Worm (Caenorhabditis elegans) whole organism, mixed stage, embryonic: ENCODE data around the gene egas-2.

Source experiments
- M03D4.4 ChIP-seq: sonication (generic microtip); optimal IDR thresholded peaks from 2 replicates; lab custom pipeline; 2017; ENCODE audit warnings: mild to moderate bottlenecking, missing genetic modification characterization, missing compliant biosample characterization
- bed-3 ChIP-seq: fragments of 200-800 bp; sonication (Bioruptor generic); optimal IDR thresholded peaks from 3 replicates; lab custom pipeline; 2018; ENCODE audit warnings: mild to moderate bottlenecking, missing genetic modification characterization, moderate library complexity, missing compliant biosample characterization
- blmp-1 ChIP-seq: fragments of 150-350 bp; optimal IDR thresholded peaks from 2 replicates; lab custom pipeline; 2014; ENCODE audit warnings: missing biosample characterization, missing genetic modification characterization
- ceh-39 ChIP-seq: fragments of 150-350 bp; optimal IDR thresholded peaks from 2 replicates; lab custom pipeline; 2014; ENCODE audit warnings: missing biosample characterization, missing genetic modification characterization
- ceh-43 ChIP-seq: fragments of 200-800 bp; sonication (Bioruptor generic); optimal IDR thresholded peaks from 2 replicates; lab custom pipeline; 2018; ENCODE audit warnings: mild to moderate bottlenecking, missing genetic modification characterization, moderate library complexity, missing compliant biosample characterization
- ceh-83 ChIP-seq: fragments of 200-800 bp; sonication (Bioruptor generic); optimal IDR thresholded peaks from 2 replicates; lab custom pipeline; 2018; ENCODE audit warnings: mild to moderate bottlenecking, missing genetic modification characterization, missing compliant biosample characterization
- ces-1 ChIP-seq: fragments of 150-350 bp; optimal IDR thresholded peaks from 2 replicates; lab custom pipeline; 2014; ENCODE audit warnings: missing biosample characterization, missing genetic modification reagents, missing genetic modification characterization
- drap-1 ChIP-seq: fragments of 200-800 bp; sonication (Bioruptor generic); optimal IDR thresholded peaks from 3 replicates; lab custom pipeline; 2018; ENCODE audit warnings: mild to moderate bottlenecking, missing genetic modification characterization, missing compliant biosample characterization
- elt-1 ChIP-seq: sonication (generic microtip); optimal IDR thresholded peaks from 2 replicates; lab custom pipeline; 2017; ENCODE audit warnings: missing genetic modification characterization, mild to moderate bottlenecking, missing compliant biosample characterization, antibody characterized with exemption, moderate library complexity, borderline replicate concordance; ENCODE audit not compliant: insufficient read depth
- elt-3 ChIP-seq: fragments of 150-350 bp; optimal IDR thresholded peaks from 2 replicates; lab custom pipeline; 2014; ENCODE audit warnings: missing biosample characterization, missing genetic modification characterization
- flh-1 ChIP-seq: fragments of 200-800 bp; sonication (Bioruptor generic); optimal IDR thresholded peaks from 2 replicates; lab custom pipeline; 2018; ENCODE audit warnings: mild to moderate bottlenecking, missing genetic modification characterization, moderate library complexity, missing compliant biosample characterization
- ham-2 ChIP-seq: fragments of 200-800 bp; sonication (Bioruptor generic); optimal IDR thresholded peaks from 2 replicates; lab custom pipeline; 2018; ENCODE audit warnings: mild to moderate bottlenecking, missing genetic modification characterization, missing compliant biosample characterization
- hlh-1 ChIP-seq: fragments of 150-350 bp; optimal IDR thresholded peaks from 2 replicates; lab custom pipeline; 2014; ENCODE audit warnings: missing biosample characterization, missing genetic modification reagents, missing genetic modification characterization
- lin-13 ChIP-seq: fragments of 150-350 bp; optimal IDR thresholded peaks from 2 replicates; lab custom pipeline; 2014; ENCODE audit warnings: missing biosample characterization, missing genetic modification characterization
- lin-32 ChIP-seq: fragments of 200-800 bp; sonication (Bioruptor generic); optimal IDR thresholded peaks from 2 replicates; lab custom pipeline; 2018; ENCODE audit warnings: mild to moderate bottlenecking, missing genetic modification characterization, missing compliant biosample characterization
- lsy-2 ChIP-seq: fragments of 150-350 bp; optimal IDR thresholded peaks from 2 replicates; lab custom pipeline; 2014; ENCODE audit warnings: missing biosample characterization, missing genetic modification characterization
- mab-5 ChIP-seq: fragments of 150-350 bp; optimal IDR thresholded peaks from 2 replicates; lab custom pipeline; 2014; ENCODE audit warnings: missing biosample characterization, missing genetic modification characterization
- mep-1 ChIP-seq: fragments of 150-350 bp; optimal IDR thresholded peaks from 2 replicates; lab custom pipeline; 2017; ENCODE audit warnings: missing biosample characterization, missing genetic modification reagents, missing genetic modification characterization, inconsistent platforms
- mls-2 ChIP-seq: sonication (generic microtip); optimal IDR thresholded peaks from 2 replicates; lab custom pipeline; 2016; ENCODE audit warnings: mild to moderate bottlenecking, missing genetic modification characterization, moderate library complexity, missing compliant biosample characterization
- nhr-12 ChIP-seq: fragments of 150-350 bp; optimal IDR thresholded peaks from 2 replicates; lab custom pipeline; 2014; ENCODE audit warnings: missing biosample characterization, missing genetic modification characterization
- nhr-2 ChIP-seq: fragments of 150-350 bp; optimal IDR thresholded peaks from 2 replicates; lab custom pipeline; 2014; ENCODE audit warnings: missing biosample characterization, missing genetic modification characterization
- nhr-237 ChIP-seq: fragments of 150-350 bp; optimal IDR thresholded peaks from 2 replicates; lab custom pipeline; 2014; ENCODE audit warnings: missing biosample characterization, missing genetic modification characterization
- nhr-28 ChIP-seq: fragments of 150-350 bp; optimal IDR thresholded peaks from 2 replicates; lab custom pipeline; 2014; ENCODE audit warnings: missing biosample characterization, missing genetic modification characterization
- pha-4 ChIP-seq: fragments of 150-350 bp; optimal IDR thresholded peaks from 2 replicates; lab custom pipeline; 2018; ENCODE audit warnings: missing biosample characterization, missing genetic modification reagents, missing genetic modification characterization
- sem-2 ChIP-seq: fragments of 200-800 bp; sonication (Bioruptor generic); optimal IDR thresholded peaks from 2 replicates; lab custom pipeline; 2018; ENCODE audit warnings: mild to moderate bottlenecking, missing genetic modification characterization, missing compliant biosample characterization
- snpc-4 ChIP-seq: fragments of 150-350 bp; optimal IDR thresholded peaks from 2 replicates; lab custom pipeline; 2014; ENCODE audit warnings: missing biosample characterization, missing genetic modification characterization
- sptf-1 ChIP-seq: sonication (generic microtip); optimal IDR thresholded peaks from 2 replicates; lab custom pipeline; 2017; ENCODE audit warnings: mild to moderate bottlenecking, missing genetic modification characterization, moderate library complexity, missing compliant biosample characterization
- tbx-8 ChIP-seq: fragments of 200-800 bp; sonication (Bioruptor generic); optimal IDR thresholded peaks from 2 replicates; lab custom pipeline; 2018; ENCODE audit warnings: mild to moderate bottlenecking, missing genetic modification characterization, moderate library complexity, missing compliant biosample characterization
- unc-120 ChIP-seq: sonication (generic microtip); optimal IDR thresholded peaks from 2 replicates; lab custom pipeline; 2017; ENCODE audit warnings: missing genetic modification characterization, missing compliant biosample characterization; ENCODE audit not compliant: poor library complexity, severe bottlenecking
- unc-62 ChIP-seq: fragments of 150-350 bp; optimal IDR thresholded peaks from 2 replicates; lab custom pipeline; 2014; ENCODE audit warnings: missing biosample characterization, missing genetic modification reagents, missing genetic modification characterization
- zip-8 ChIP-seq: fragments of 150-350 bp; optimal IDR thresholded peaks from 2 replicates; lab custom pipeline; 2014; ENCODE audit warnings: missing biosample characterization, missing genetic modification characterization
- ztf-11 ChIP-seq: fragments of 150-350 bp; optimal IDR thresholded peaks from 2 replicates; lab custom pipeline; 2014; ENCODE audit warnings: missing biosample characterization, missing genetic modification characterization

egas-2 gene

ce11 chrV:18650043-18650442 is at the start of gene egas-2:
Gene egas-2, plus strand, starts transcription at chrV:18650343.
- TF ChIP-seq tbx-8 (GFP tag; lab: Kevin White, UChicago) (no peak), nhr-2 (tag; lab: Kevin White, UChicago) (no peak)

DNA sequence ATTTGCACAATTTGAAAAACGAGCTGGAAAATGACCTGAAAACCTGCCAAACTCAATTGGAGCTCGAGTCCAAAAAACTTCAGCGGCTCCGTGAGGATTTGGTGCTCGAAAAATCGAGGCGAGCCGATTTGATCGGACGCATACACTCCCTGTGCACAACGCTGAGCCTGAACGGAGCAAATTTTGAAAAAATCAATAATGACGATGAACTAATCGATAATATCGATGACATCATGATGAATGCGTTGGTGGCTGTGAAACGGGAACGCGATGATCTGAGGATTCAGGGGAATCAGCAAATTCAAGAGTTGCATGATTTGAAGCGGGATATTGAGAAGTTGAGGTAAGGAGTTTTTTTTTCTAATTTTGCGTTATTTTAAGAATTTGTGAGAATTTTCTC is 44.6 kb upstream of the egas-2 start:
- no peak for TF ChIP-seq blmp-1 (tag; lab: Kevin White, UChicago)
- no peak for TF ChIP-seq drap-1 (GFP tag; lab: Kevin White, UChicago)
- TF ChIP-seq M03D4.4 (tag; lab: Kevin White, UChicago): no peak
- TF ChIP-seq snpc-4: no peak
- no peak for TF ChIP-seq ceh-83 (GFP tag; lab: Kevin White, UChicago)
- TF ChIP-seq ceh-39 (tag; lab: Kevin White, UChicago): no peak
- no peak for TF ChIP-seq lin-13
- no peak for TF ChIP-seq ztf-11 (tag; lab: Kevin White, UChicago)
- no peak for TF ChIP-seq mep-1 (tag; lab: Kevin White, UChicago)
- no peak for TF ChIP-seq elt-1
- no peak for TF ChIP-seq sem-2 (GFP tag; lab: Kevin White, UChicago)
- no peak for TF ChIP-seq mls-2 (tag; lab: Kevin White, UChicago)
- no peak for TF ChIP-seq hlh-1

DNA sequence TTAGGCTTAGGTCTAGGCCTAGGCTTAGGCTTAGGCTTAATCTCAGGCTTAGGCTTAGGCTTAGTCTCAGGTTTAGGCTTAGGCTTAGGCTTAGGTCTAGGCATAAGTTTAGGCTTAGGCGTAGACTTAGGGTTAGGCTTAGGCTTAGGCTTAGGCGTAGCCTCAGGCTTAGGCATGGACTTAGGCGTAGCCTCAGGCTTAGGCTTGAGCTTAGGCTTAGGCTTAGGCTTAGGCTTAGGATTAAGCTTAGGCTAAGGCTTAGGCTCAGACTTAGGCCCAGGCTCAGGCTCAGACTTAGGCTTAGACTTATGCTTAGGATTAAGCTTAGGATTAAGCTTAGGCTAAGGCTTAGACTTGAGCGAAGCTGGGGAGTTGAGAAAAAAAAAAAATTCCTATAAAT is 37.0 kb upstream of the egas-2 start:
- TF ChIP-seq bed-3 (GFP tag; lab: Kevin White, UChicago): no peak
- TF ChIP-seq nhr-237 (tag; lab: Kevin White, UChicago): no peak
- no peak for TF ChIP-seq nhr-28 (tag; lab: Kevin White, UChicago)
- TF ChIP-seq elt-3 (tag; lab: Kevin White, UChicago): no peak
- TF ChIP-seq lin-13: no peak
- peak; percentile 50 for TF ChIP-seq ham-2 (GFP tag; lab: Kevin White, UChicago)
- TF ChIP-seq, all 35 proteins: peak for 1

DNA sequence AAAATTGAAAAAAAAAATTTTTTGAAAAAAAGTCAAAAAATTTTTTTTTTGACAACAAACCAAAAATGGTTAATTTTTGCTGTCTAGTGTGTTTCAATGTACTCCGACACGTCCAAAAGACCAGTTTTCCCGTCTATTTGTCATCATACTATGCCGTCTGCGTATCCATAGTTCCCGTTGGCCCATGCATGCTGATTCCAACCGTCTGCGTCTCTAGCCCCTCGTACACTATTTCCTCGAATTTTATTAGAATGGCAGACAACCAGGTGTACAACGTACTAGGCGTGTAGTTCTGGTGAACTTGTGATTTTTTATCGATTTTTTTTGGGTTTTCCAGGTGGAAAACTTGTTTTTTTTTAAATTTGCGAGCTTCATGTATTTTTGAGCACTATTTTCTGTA is 35.6 kb upstream of the egas-2 start:
- TF ChIP-seq mab-5 (tag; lab: Kevin White, UChicago) (no peak), zip-8 (tag; lab: Kevin White, UChicago) (no peak), unc-62 (GFP tag; lab: Kevin White, UChicago) (no peak), sptf-1 (tag; lab: Kevin White, UChicago) (no peak), nhr-12 (no peak), ces-1 (GFP tag; lab: Kevin White, UChicago) (no peak), pha-4 (tag; lab: Kevin White, UChicago) (no peak), drap-1 (GFP tag; lab: Kevin White, UChicago) (no peak), unc-120 (tag; lab: Kevin White, UChicago) (peak; percentile 20), ham-2 (GFP tag; lab: Kevin White, UChicago) (no peak), ceh-43 (GFP tag; lab: Kevin White, UChicago) (no peak), nhr-237 (tag; lab: Kevin White, UChicago) (no peak), mep-1 (tag; lab: Kevin White, UChicago) (peak; percentile 36), flh-1 (GFP tag; lab: Kevin White, UChicago) (no peak)

DNA sequence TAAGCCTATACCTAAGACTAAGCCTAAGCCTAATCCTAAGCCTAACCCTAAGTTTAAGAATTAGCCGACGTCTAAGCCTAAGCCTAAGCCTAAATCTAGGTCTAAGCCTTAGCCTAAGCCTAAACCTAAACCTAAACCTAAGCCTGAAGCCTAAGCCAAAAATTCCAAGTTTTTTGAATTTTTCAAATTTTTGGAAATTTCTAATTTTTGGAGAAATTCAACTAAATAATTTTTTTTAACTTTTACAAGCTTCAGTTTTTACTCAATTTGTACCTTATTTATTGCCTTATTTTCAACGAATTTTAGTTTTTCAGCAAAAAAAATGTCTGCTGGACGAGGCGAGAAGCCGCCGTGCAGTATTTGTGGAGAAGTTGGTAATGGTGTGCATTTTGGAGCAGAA is 33.9 kb upstream of the egas-2 start, which contains the start of gene nhr-70:
Gene nhr-70, plus strand, starts transcription at position 301 of the 400 bp plus-strand sequence.
- TF ChIP-seq sptf-1 (tag; lab: Kevin White, UChicago): no peak
- no peak for TF ChIP-seq mep-1 (tag; lab: Kevin White, UChicago)
- TF ChIP-seq lsy-2: no peak
- no peak for TF ChIP-seq nhr-12
- TF ChIP-seq lin-32 (GFP tag; lab: Kevin White, UChicago): no peak
- no peak for TF ChIP-seq ceh-43 (GFP tag; lab: Kevin White, UChicago)
- TF ChIP-seq ham-2 (GFP tag; lab: Kevin White, UChicago): no peak
- no peak for TF ChIP-seq lin-13
- no peak for TF ChIP-seq nhr-237 (tag; lab: Kevin White, UChicago)
